Fruit fly (Drosophila melanogaster) whole organism, embryonic: ENCODE results near the gene ATPsynB.
A peak's percentile ranks its signal among the peaks of the same experiment; 100 is the strongest.

ENCODE experiments used
- Adf1 ChIP-seq: fragments of 200-800 bp; sonication (Bioruptor generic); IDR thresholded peaks from 2 replicates; pipeline ENCODE4 v1.3.6; 2022; ENCODE audit warnings: missing biosample characterization, missing genetic modification characterization
- Atf6 ChIP-seq: fragments of 200-800 bp; sonication (Bioruptor generic); IDR thresholded peaks from 2 replicates; pipeline ENCODE4 v1.3.6; 2022; ENCODE audit warnings: missing biosample characterization, missing genetic modification characterization
- CG11247 ChIP-seq: fragments of 200-800 bp; sonication (Bioruptor generic); IDR thresholded peaks from 2 replicates; pipeline ENCODE4 v1.3.6; 2022; ENCODE audit warnings: missing biosample characterization, missing genetic modification characterization
- CG12659 ChIP-seq: fragments of 200-800 bp; sonication (Bioruptor generic); optimal IDR thresholded peaks from 3 replicates; lab custom pipeline; 2017; ENCODE audit warnings: mild to moderate bottlenecking, missing biosample characterization, missing genetic modification reagents, missing genetic modification characterization
- CG12942 ChIP-seq: fragments of 200-800 bp; sonication (Bioruptor generic); optimal IDR thresholded peaks from 3 replicates; lab custom pipeline; 2016; ENCODE audit warnings: missing biosample characterization, missing genetic modification characterization
- CG13287 ChIP-seq: fragments of 200-800 bp; sonication (Bioruptor generic); IDR thresholded peaks from 2 replicates; pipeline ENCODE4 v1.3.6; 2022; ENCODE audit warnings: missing biosample characterization, missing genetic modification characterization; ENCODE audit not compliant: partially characterized antibody
- CG14050 ChIP-seq: fragments of 200-800 bp; sonication (Bioruptor generic); IDR thresholded peaks from 3 replicates; pipeline ENCODE4 v1.3.6; 2022; ENCODE audit warnings: missing biosample characterization, missing genetic modification characterization
- CG15479 ChIP-seq: fragments of 200-800 bp; sonication (Bioruptor generic); optimal IDR thresholded peaks from 3 replicates; lab custom pipeline; 2019; ENCODE audit warnings: missing biosample characterization, mild to moderate bottlenecking, missing genetic modification characterization, moderate library complexity
- CG15514 ChIP-seq: fragments of 200-800 bp; sonication (Bioruptor generic); optimal IDR thresholded peaks from 3 replicates; lab custom pipeline; 2017; ENCODE audit warnings: missing biosample characterization, missing genetic modification characterization, mild to moderate bottlenecking, moderate library complexity, missing genetic modification reagents
- CG1603 ChIP-seq: fragments of 200-800 bp; sonication (Bioruptor generic); optimal IDR thresholded peaks from 2 replicates; lab custom pipeline; 2019; ENCODE audit warnings: missing biosample characterization, mild to moderate bottlenecking, missing genetic modification characterization, moderate library complexity
- CG18599 ChIP-seq: fragments of 200-800 bp; sonication (Bioruptor generic); optimal IDR thresholded peaks from 3 replicates; lab custom pipeline; 2017; ENCODE audit warnings: missing biosample characterization, missing genetic modification characterization, mild to moderate bottlenecking, moderate library complexity, missing genetic modification reagents
- CG2199 ChIP-seq: fragments of 200-800 bp; sonication (Bioruptor generic); IDR thresholded peaks from 3 replicates; pipeline ENCODE4 v1.3.6; 2022; ENCODE audit warnings: missing biosample characterization, missing genetic modification characterization
- CG2889 ChIP-seq: fragments of 200-800 bp; sonication (Bioruptor generic); IDR thresholded peaks from 3 replicates; pipeline ENCODE4 v1.3.6; 2022; ENCODE audit warnings: missing biosample characterization, missing genetic modification characterization
- CG31224 ChIP-seq: fragments of 200-800 bp; sonication (Bioruptor generic); IDR thresholded peaks from 2 replicates; pipeline ENCODE4 v1.3.6; 2022; ENCODE audit warnings: missing biosample characterization, missing genetic modification characterization
- CG3407 ChIP-seq: fragments of 200-800 bp; sonication (Bioruptor generic); optimal IDR thresholded peaks from 2 replicates; lab custom pipeline; 2018; ENCODE audit warnings: missing biosample characterization, mild to moderate bottlenecking, missing genetic modification characterization
- CG3726 ChIP-seq: fragments of 200-800 bp; sonication (Bioruptor generic); IDR thresholded peaks from 3 replicates; pipeline ENCODE4, ENCODE4 v1.3.6; 2022; ENCODE audit warnings: missing biosample characterization, missing genetic modification characterization
- CG4424 ChIP-seq: fragments of 200-800 bp; sonication (Bioruptor generic); optimal IDR thresholded peaks from 3 replicates; lab custom pipeline; 2016; ENCODE audit warnings: missing biosample characterization, missing genetic modification characterization
- CG6254 ChIP-seq: fragments of 200-800 bp; sonication (Bioruptor generic); optimal IDR thresholded peaks from 3 replicates; lab custom pipeline; 2017; ENCODE audit warnings: mild to moderate bottlenecking, missing biosample characterization, missing genetic modification reagents, missing genetic modification characterization
- CG6272 ChIP-seq: fragments of 200-800 bp; sonication (Bioruptor generic); IDR thresholded peaks from 2 replicates; pipeline ENCODE4 v1.3.6; 2022; ENCODE audit warnings: missing biosample characterization, missing genetic modification characterization
- CG6854 ChIP-seq: fragments of 200-800 bp; sonication (Bioruptor generic); optimal IDR thresholded peaks from 3 replicates; lab custom pipeline; 2017; ENCODE audit warnings: missing biosample characterization, mild to moderate bottlenecking, missing genetic modification characterization
- CG7786 ChIP-seq: fragments of 200-800 bp; sonication (Bioruptor generic); optimal IDR thresholded peaks from 2 replicates; lab custom pipeline; 2016; ENCODE audit warnings: missing biosample characterization, missing genetic modification characterization
- CG7839 ChIP-seq: fragments of 200-800 bp; sonication (Bioruptor generic); optimal IDR thresholded peaks from 3 replicates; lab custom pipeline; 2018; ENCODE audit warnings: missing biosample characterization, mild to moderate bottlenecking, missing genetic modification characterization, moderate library complexity
- CG8478 ChIP-seq: fragments of >200 bp; optimal IDR thresholded peaks from 2 replicates; lab custom pipeline; 2018
- CG9797 ChIP-seq: fragments of 200-800 bp; sonication (Bioruptor generic); optimal IDR thresholded peaks from 3 replicates; lab custom pipeline; 2018; ENCODE audit warnings: missing biosample characterization, mild to moderate bottlenecking, missing genetic modification characterization
- Dref ChIP-seq: fragments of 200-800 bp; sonication (Bioruptor generic); IDR thresholded peaks from 2 replicates; pipeline ENCODE4 v1.3.6; 2022; ENCODE audit warnings: missing biosample characterization, missing genetic modification characterization
- E2f1 ChIP-seq: fragments of 200-800 bp; sonication (Bioruptor generic); IDR thresholded peaks from 2 replicates; pipeline ENCODE4 v1.3.6; 2022; ENCODE audit warnings: missing biosample characterization, missing genetic modification characterization
- E2f2 ChIP-seq: fragments of 200-800 bp; sonication (Bioruptor generic); IDR thresholded peaks from 2 replicates; pipeline ENCODE4 v1.3.6; 2022; ENCODE audit warnings: missing biosample characterization, missing genetic modification characterization
- Hmx ChIP-seq: fragments of 200-800 bp; sonication (Bioruptor generic); optimal IDR thresholded peaks from 2 replicates; lab custom pipeline; 2016; ENCODE audit warnings: missing biosample characterization, missing genetic modification characterization
- Jarid2 ChIP-seq: fragments of 200-800 bp; sonication (Bioruptor generic); optimal IDR thresholded peaks from 3 replicates; lab custom pipeline; 2017; ENCODE audit warnings: mild to moderate bottlenecking, missing biosample characterization, missing genetic modification reagents, missing genetic modification characterization
- MTF-1 ChIP-seq: fragments of 200-800 bp; sonication (Bioruptor generic); optimal IDR thresholded peaks from 2 replicates; lab custom pipeline; 2018; ENCODE audit warnings: missing biosample characterization, mild to moderate bottlenecking, missing genetic modification characterization, borderline replicate concordance
- NFAT ChIP-seq: fragments of 200-800 bp; sonication (Bioruptor generic); IDR thresholded peaks from 2 replicates; pipeline ENCODE4 v1.3.6; 2022; ENCODE audit warnings: missing biosample characterization, missing genetic modification characterization
- ap ChIP-seq: fragments of 200-800 bp; sonication (Bioruptor generic); IDR thresholded peaks from 2 replicates; pipeline ENCODE4 v1.3.6; 2022; ENCODE audit warnings: missing biosample characterization, missing genetic modification characterization
- crp ChIP-seq, 2 experiments: fragments of 200-800 bp; sonication (Bioruptor generic); optimal IDR thresholded peaks; 2 replicates in 1 of 2; 3 replicates in 1 of 2; lab custom pipeline; 2017; ENCODE audit warnings: missing biosample characterization in 2 of 2, missing genetic modification characterization in 2 of 2, mild to moderate bottlenecking in 1 of 2, moderate library complexity in 1 of 2
- da ChIP-seq: fragments of 200-800 bp; sonication (Bioruptor generic); optimal IDR thresholded peaks from 2 replicates; lab custom pipeline; 2016; ENCODE audit warnings: missing biosample characterization, missing genetic modification characterization
- dan ChIP-seq: fragments of 200-800 bp; sonication (Bioruptor generic); IDR thresholded peaks from 2 replicates; pipeline ENCODE4 v1.3.6; 2022; ENCODE audit warnings: missing biosample characterization, missing genetic modification characterization
- ems ChIP-seq: fragments of 200-800 bp; sonication (Bioruptor generic); optimal IDR thresholded peaks from 3 replicates; lab custom pipeline; 2016; ENCODE audit warnings: missing biosample characterization, missing genetic modification characterization
- gce ChIP-seq: fragments of 200-800 bp; sonication (Bioruptor generic); IDR thresholded peaks from 3 replicates; pipeline ENCODE4 v1.3.6; 2022; ENCODE audit warnings: missing biosample characterization, missing genetic modification characterization
- gsb ChIP-seq: fragments of 200-800 bp; sonication (Bioruptor generic); IDR thresholded peaks from 2 replicates; pipeline ENCODE4 v1.3.6; 2022; ENCODE audit warnings: missing biosample characterization, missing genetic modification characterization
- lmd ChIP-seq: fragments of 200-800 bp; sonication (Bioruptor generic); IDR thresholded peaks from 2 replicates; pipeline ENCODE4 v1.3.6; 2022; ENCODE audit warnings: missing biosample characterization, missing genetic modification characterization
- mam ChIP-seq: fragments of 200-800 bp; sonication (Bioruptor generic); optimal IDR thresholded peaks from 3 replicates; lab custom pipeline; 2016; ENCODE audit warnings: missing biosample characterization, missing genetic modification characterization
- nerfin-2 ChIP-seq: fragments of 200-800 bp; sonication (Bioruptor generic); IDR thresholded peaks from 2 replicates; pipeline ENCODE4 v1.3.6; 2022; ENCODE audit warnings: missing biosample characterization, missing genetic modification characterization; ENCODE audit not compliant: partially characterized antibody
- peb ChIP-seq: fragments of 200-800 bp; sonication (Bioruptor generic); IDR thresholded peaks from 2 replicates; pipeline ENCODE4 v1.3.6; 2022; ENCODE audit warnings: missing biosample characterization, missing genetic modification characterization
- shn ChIP-seq: fragments of 200-800 bp; sonication (Bioruptor generic); optimal IDR thresholded peaks from 3 replicates; lab custom pipeline; 2016; ENCODE audit warnings: missing biosample characterization, missing genetic modification characterization
- sim ChIP-seq: fragments of 200-800 bp; sonication (Bioruptor generic); IDR thresholded peaks from 2 replicates; pipeline ENCODE4 v1.3.6; 2022; ENCODE audit warnings: missing biosample characterization, missing genetic modification characterization
- sna ChIP-seq: fragments of 200-800 bp; sonication (Bioruptor generic); IDR thresholded peaks from 2 replicates; pipeline ENCODE4 v1.3.6; 2022; ENCODE audit warnings: missing biosample characterization, missing genetic modification characterization; ENCODE audit not compliant: partially characterized antibody
- sqz ChIP-seq: fragments of 200-800 bp; sonication (Bioruptor generic); optimal IDR thresholded peaks from 3 replicates; lab custom pipeline; 2018; ENCODE audit warnings: missing biosample characterization, mild to moderate bottlenecking, missing genetic modification characterization
- stwl ChIP-seq: fragments of 200-800 bp; sonication (Bioruptor generic); optimal IDR thresholded peaks from 3 replicates; lab custom pipeline; 2018; ENCODE audit warnings: missing biosample characterization, mild to moderate bottlenecking, missing genetic modification characterization, moderate library complexity
- sug ChIP-seq: fragments of 200-800 bp; optimal IDR thresholded peaks from 2 replicates; lab custom pipeline; 2019; ENCODE audit warnings: missing biosample characterization, mild to moderate bottlenecking, missing genetic modification characterization, moderate library complexity
- ttk ChIP-seq: fragments of 200-800 bp; sonication (Bioruptor generic); IDR thresholded peaks from 2 replicates; pipeline ENCODE4 v2.1.2; 2022; ENCODE audit warnings: missing biosample characterization, missing genetic modification characterization
- unc-4 ChIP-seq: fragments of 200-800 bp; sonication (Bioruptor generic); IDR thresholded peaks from 2 replicates; pipeline ENCODE4 v1.3.6; 2022; ENCODE audit warnings: missing biosample characterization, missing genetic modification characterization; ENCODE audit not compliant: partially characterized antibody

ATPsynB gene

DNA sequence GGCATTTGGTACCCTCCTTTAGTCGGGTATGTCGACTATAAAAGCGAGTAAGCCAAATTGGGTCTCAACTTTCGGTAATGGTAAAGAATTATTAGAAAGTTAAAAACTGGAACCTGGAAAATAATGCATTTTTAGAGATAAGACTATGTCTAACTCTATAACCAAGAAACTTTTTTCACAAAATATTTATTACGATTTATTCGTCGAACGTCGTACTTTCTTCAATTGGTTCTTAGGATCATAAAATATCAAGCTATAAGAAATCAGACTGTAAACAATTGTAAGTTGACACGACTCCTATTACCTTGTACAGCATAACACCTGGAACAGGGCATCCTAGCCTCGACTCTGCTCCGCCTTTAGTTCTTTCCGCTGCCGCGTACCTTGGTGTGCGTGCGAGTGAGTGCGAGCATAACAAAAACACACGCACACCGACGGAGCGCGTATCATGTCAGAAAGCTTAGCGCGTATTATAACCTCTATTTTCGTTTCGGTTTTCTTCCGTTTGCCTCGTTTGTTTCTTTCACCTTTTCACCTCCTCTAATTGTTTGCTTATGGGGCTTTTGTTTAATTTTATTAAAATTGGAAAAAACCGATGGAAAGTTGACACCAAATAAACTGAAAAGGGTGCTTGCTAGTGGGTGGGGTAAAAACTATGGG lies 36.8 kb upstream of the ATPsynB start (continued):
- TF ChIP-seq CG7786 (GFP tag; lab: Kevin White, UChicago) (peak; percentile 97), shn (peak; percentile 97), CG11247 (GFP tag; lab: Robert Waterston, UW) (peak; percentile 84), CG31224 (GFP tag; lab: Robert Waterston, UW) (peak; percentile 81), CG18599 (peak; percentile 97), MTF-1 (GFP tag; lab: Kevin White, UChicago) (peak; percentile 68), unc-4 (GFP tag; lab: Robert Waterston, UW) (no peak; the same call in 1 of the 2 replicates), CG6254 (GFP tag; lab: Kevin White, UChicago) (peak; percentile 83), ap (GFP tag; lab: Robert Waterston, UW) (peak; percentile 75; the same call in 1 of the 2 replicates), CG2199 (GFP tag; lab: Robert Waterston, UW) (peak; percentile 39; the same call in 1 of the 3 replicates), Dref (GFP tag; lab: Robert Waterston, UW) (no peak), stwl (tag; lab: Kevin White, UChicago) (no peak), CG6854 (peak; percentile 95), E2f1 (GFP tag; lab: Robert Waterston, UW) (peak; percentile 82), gsb (GFP tag; lab: Robert Waterston, UW) (peak; percentile 70), da (peak; percentile 94), dan (GFP tag; lab: Robert Waterston, UW) (peak; percentile 63; the same call in 1 of the 2 replicates), gce (peak; percentile 72; the same call in 2 of the 3 replicates), mam (GFP tag; lab: Kevin White, UChicago) (peak; percentile 96), Adf1 (no peak), CG9797 (GFP tag; lab: Kevin White, UChicago) (peak; percentile 41), CG12942 (GFP tag; lab: Kevin White, UChicago) (peak; percentile 92), CG12659 (GFP tag; lab: Kevin White, UChicago) (peak; percentile 98), CG3726 (peak; percentile 86), CG14050 (GFP tag; lab: Robert Waterston, UW) (peak; percentile 72), E2f2 (GFP tag; lab: Robert Waterston, UW) (peak; percentile 62), CG13287 (GFP tag; lab: Robert Waterston, UW) (no peak), Hmx (GFP tag; lab: Kevin White, UChicago) (peak; percentile 94), CG7839 (tag; lab: Kevin White, UChicago) (peak; percentile 97), Jarid2 (peak; percentile 86), peb (peak; percentile 84), CG8478 (lab: Kevin White, UChicago) (no peak), CG6272 (GFP tag; lab: Robert Waterston, UW) (peak; percentile 79), sqz (GFP tag; lab: Kevin White, UChicago) (peak; percentile 87), CG3407 (GFP tag; lab: Kevin White, UChicago) (peak; percentile 85), CG4424 (GFP tag; lab: Kevin White, UChicago) (peak; percentile 97), CG2889 (GFP tag; lab: Robert Waterston, UW) (peak; percentile 79), lmd (GFP tag; lab: Robert Waterston, UW) (peak; percentile 93), sim (GFP tag; lab: Robert Waterston, UW) (peak; percentile 51; the same call in 1 of the 2 replicates), nerfin-2 (GFP tag; lab: Robert Waterston, UW) (no peak), ems (GFP tag; lab: Kevin White, UChicago) (peak; percentile 96), Atf6 (GFP tag; lab: Robert Waterston, UW) (peak; percentile 94), ttk (GFP tag; lab: Robert Waterston, UW) (peak; percentile 84), crp (GFP tag; optimal IDR thresholded peaks at IDR 0.05; lab: Kevin White, UChicago) (peak in 1 of 2 experiments; percentile 66), CG1603 (tag; lab: Kevin White, UChicago) (peak; percentile 86), CG15514 (peak; percentile 87), sna (GFP tag; lab: Robert Waterston, UW) (no peak), sug (tag; lab: Kevin White, UChicago) (peak; percentile 64), CG15479 (GFP tag; lab: Kevin White, UChicago) (no peak), NFAT (peak; percentile 76)
